Worm (Caenorhabditis elegans): ENCODE measurements around the gene C08F11.17.

- no peak for TF ChIP-seq unc-62 (GFP tag; optimal IDR thresholded peaks at IDR 0.05)
- TF ChIP-seq pha-4 (tag; optimal IDR thresholded peaks at IDR 0.05), result no peak
These were observed 32.6 kb upstream of the C08F11.17 start for ce11 chrIV:13682733-13683132.

Data from whole organism, young adult.